Worm (Caenorhabditis elegans) whole organism, L2 larva: Measurements from ENCODE around the gene B0361.14.

Source experiments
- R02D3.7 ChIP-seq: fragments of 150-350 bp; optimal IDR thresholded peaks from 2 replicates; lab custom pipeline; 2014; ENCODE audit warnings: missing biosample characterization, missing genetic modification characterization
- Y55F3AM.14 ChIP-seq: fragments of 200-800 bp; sonication (Bioruptor generic); optimal IDR thresholded peaks from 2 replicates; lab custom pipeline; 2018; ENCODE audit warnings: mild to moderate bottlenecking, missing genetic modification characterization, missing compliant biosample characterization
- blmp-1 ChIP-seq: sonication (generic microtip); optimal IDR thresholded peaks from 2 replicates; lab custom pipeline; 2017; ENCODE audit warnings: missing genetic modification characterization, mild to moderate bottlenecking, missing compliant biosample characterization, antibody characterized with exemption, moderate library complexity; ENCODE audit not compliant: insufficient read depth
- ceh-16 ChIP-seq: fragments of 150-350 bp; optimal IDR thresholded peaks from 2 replicates; lab custom pipeline; 2014; ENCODE audit warnings: missing biosample characterization, missing genetic modification characterization
- ceh-82 ChIP-seq: fragments of 150-350 bp; optimal IDR thresholded peaks from 2 replicates; lab custom pipeline; 2014; ENCODE audit warnings: missing biosample characterization, missing genetic modification characterization
- crh-2 ChIP-seq: sonication (generic microtip); optimal IDR thresholded peaks from 2 replicates; lab custom pipeline; 2017; ENCODE audit warnings: missing biosample characterization, missing genetic modification characterization
- dmd-4 ChIP-seq: sonication (generic microtip); optimal IDR thresholded peaks from 2 replicates; lab custom pipeline; 2017; ENCODE audit warnings: missing biosample characterization, missing genetic modification characterization
- elt-3 ChIP-seq: sonication (generic microtip); optimal IDR thresholded peaks from 2 replicates; lab custom pipeline; 2017; ENCODE audit warnings: missing biosample characterization, missing genetic modification characterization
- lsy-2 ChIP-seq, 2 experiments: fragments of 150-350 bp in 1 of 2; sonication (generic microtip) in 1 of 2; optimal IDR thresholded peaks; 2 replicates each; lab custom pipeline; 2014 to 2017; ENCODE audit warnings: missing biosample characterization in 2 of 2, missing genetic modification characterization in 2 of 2
- nhr-21 ChIP-seq: fragments of 150-350 bp; optimal IDR thresholded peaks from 2 replicates; lab custom pipeline; 2014; ENCODE audit warnings: missing biosample characterization, missing genetic modification characterization
- nhr-25 ChIP-seq: fragments of 150-350 bp; sonication (generic microtip); optimal IDR thresholded peaks from 3 replicates; lab custom pipeline; 2014; ENCODE audit warnings: missing biosample characterization, missing genetic modification characterization
- peb-1 ChIP-seq: fragments of 150-350 bp; optimal IDR thresholded peaks from 2 replicates; lab custom pipeline; 2014; ENCODE audit warnings: missing biosample characterization, missing genetic modification characterization
- sem-4 ChIP-seq: fragments of 150-350 bp; optimal IDR thresholded peaks from 2 replicates; lab custom pipeline; 2014; ENCODE audit warnings: missing biosample characterization, missing genetic modification reagents, missing genetic modification characterization
- sma-9 ChIP-seq, 2 experiments: fragments of 150-350 bp in 1 of 2; sonication (generic microtip) in 1 of 2; optimal IDR thresholded peaks; 2 replicates each; lab custom pipeline; 2014 to 2016; ENCODE audit warnings: missing genetic modification characterization in 2 of 2, mild to moderate bottlenecking in 1 of 2, missing biosample characterization in 1 of 2, missing compliant biosample characterization in 1 of 2, missing genetic modification reagents in 1 of 2, moderate library complexity in 1 of 2
- unc-62 ChIP-seq: fragments of 150-350 bp; optimal IDR thresholded peaks from 2 replicates; lab custom pipeline; 2014; ENCODE audit warnings: missing biosample characterization, missing genetic modification reagents, missing genetic modification characterization
- zag-1 ChIP-seq: fragments of 150-350 bp; optimal IDR thresholded peaks from 2 replicates; lab custom pipeline; 2014; ENCODE audit warnings: missing biosample characterization, missing genetic modification characterization
- ztf-4 ChIP-seq: fragments of 150-350 bp; optimal IDR thresholded peaks from 2 replicates; lab custom pipeline; 2014; ENCODE audit warnings: missing biosample characterization, missing genetic modification characterization

The B0361.14 gene

ce11 chrIII:7258931-7259330 lies 40.4 kb downstream of the B0361.14 start, which contains the start of gene B0361.4:
Gene B0361.4, plus strand, starts transcription at chrIII:7258991.
- TF ChIP-seq ztf-4 (no peak), Y55F3AM.14 (GFP tag; lab: Kevin White, UChicago) (no peak), nhr-25 (tag; lab: Kevin White, UChicago) (no peak), elt-3 (tag; lab: Kevin White, UChicago) (no peak), dmd-4 (tag; lab: Kevin White, UChicago) (no peak), sem-4 (tag; lab: Kevin White, UChicago) (no peak), unc-62 (GFP tag; lab: Kevin White, UChicago) (no peak)

ce11 chrIII:7253669-7254068 lies 45.7 kb downstream of the B0361.14 start:
- TF ChIP-seq sma-9 (GFP tag; optimal IDR thresholded peaks at IDR 0.05; lab: Kevin White, UChicago) (peak; percentile 41), sma-9 (tag; optimal IDR thresholded peaks at IDR 0.05; lab: Kevin White, UChicago) (no peak), nhr-21 (tag; lab: Kevin White, UChicago) (no peak), ceh-82 (tag; lab: Kevin White, UChicago) (no peak), zag-1 (tag; lab: Kevin White, UChicago) (no peak), blmp-1 (tag; lab: Kevin White, UChicago) (no peak), peb-1 (tag; lab: Kevin White, UChicago) (no peak), R02D3.7 (tag; lab: Kevin White, UChicago) (no peak), crh-2 (tag; lab: Kevin White, UChicago) (no peak), Y55F3AM.14 (GFP tag; lab: Kevin White, UChicago) (no peak), lsy-2 (tag; optimal IDR thresholded peaks at IDR 0.05; lab: Kevin White, UChicago) (peak in 1 of 2 experiments; percentile 21), ceh-16 (tag; lab: Kevin White, UChicago) (no peak)
